Worm (Caenorhabditis elegans) whole organism, L3 larva: ENCODE measurements around the gene F36H9.4.

Experiments used
- R02D3.7 ChIP-seq: fragments of 150-350 bp; optimal IDR thresholded peaks from 2 replicates; lab custom pipeline; 2014; ENCODE audit warnings: missing biosample characterization, missing genetic modification characterization
- ZK546.5 ChIP-seq: sonication (generic microtip); optimal IDR thresholded peaks from 2 replicates; lab custom pipeline; 2017; ENCODE audit warnings: missing biosample characterization, missing genetic modification characterization
- aly-2 ChIP-seq: fragments of 150-350 bp; optimal IDR thresholded peaks from 2 replicates; lab custom pipeline; 2014; ENCODE audit warnings: missing biosample characterization, missing genetic modification characterization
- ama-1 ChIP-seq: fragments of 150-350 bp; optimal IDR thresholded peaks from 2 replicates; lab custom pipeline; 2018
- daf-12 ChIP-seq: fragments of 150-350 bp; optimal IDR thresholded peaks from 2 replicates; lab custom pipeline; 2014; ENCODE audit warnings: missing biosample characterization, missing genetic modification reagents, missing genetic modification characterization
- egl-27 ChIP-seq: sonication (generic microtip); optimal IDR thresholded peaks from 4 replicates; lab custom pipeline; 2017; ENCODE audit warnings: missing biosample characterization, missing genetic modification reagents, missing genetic modification characterization
- egl-5 ChIP-seq: fragments of 150-350 bp; optimal IDR thresholded peaks from 2 replicates; lab custom pipeline; 2017; ENCODE audit warnings: missing biosample characterization, missing genetic modification reagents, missing genetic modification characterization, inconsistent platforms
- elt-1 ChIP-seq: fragments of 150-350 bp; optimal IDR thresholded peaks from 2 replicates; lab custom pipeline; 2014; ENCODE audit warnings: missing biosample characterization, missing genetic modification characterization
- elt-2 ChIP-seq: sonication (generic microtip); optimal IDR thresholded peaks from 2 replicates; lab custom pipeline; 2016; ENCODE audit warnings: missing genetic modification reagents, mild to moderate bottlenecking, missing genetic modification characterization, missing compliant biosample characterization
- elt-3 ChIP-seq, 3 experiments: fragments of 150-350 bp in 1 of 3; sonication (generic microtip) in 2 of 3; optimal IDR thresholded peaks; 2 replicates in 2 of 3; 4 replicates in 1 of 3; lab custom pipeline; 2014 to 2017; ENCODE audit warnings: missing biosample characterization in 3 of 3, missing genetic modification characterization in 3 of 3
- eor-1 ChIP-seq, 2 experiments: fragments of 150-350 bp; optimal IDR thresholded peaks; 2 replicates each; lab custom pipeline; 2014 to 2018; ENCODE audit warnings: missing biosample characterization in 2 of 2, missing genetic modification characterization in 2 of 2
- fkh-2 ChIP-seq: fragments of 150-350 bp; optimal IDR thresholded peaks from 2 replicates; lab custom pipeline; 2014; ENCODE audit warnings: missing biosample characterization, missing genetic modification reagents, missing genetic modification characterization
- fos-1 ChIP-seq: fragments of 150-350 bp; optimal IDR thresholded peaks from 2 replicates; lab custom pipeline; 2014; ENCODE audit warnings: missing biosample characterization, missing genetic modification characterization
- hmg-11 ChIP-seq: sonication (generic microtip); optimal IDR thresholded peaks from 2 replicates; lab custom pipeline; 2016; ENCODE audit warnings: missing genetic modification characterization, missing compliant biosample characterization
- lin-15B ChIP-seq: fragments of 150-350 bp; optimal IDR thresholded peaks from 2 replicates; lab custom pipeline; 2014; ENCODE audit warnings: missing biosample characterization, missing genetic modification characterization
- lin-39 ChIP-seq: fragments of 150-350 bp; optimal IDR thresholded peaks from 2 replicates; lab custom pipeline; 2018; ENCODE audit warnings: missing biosample characterization, missing genetic modification reagents, missing genetic modification characterization
- lsy-12 ChIP-seq: sonication (generic microtip); optimal IDR thresholded peaks from 2 replicates; lab custom pipeline; 2016; ENCODE audit warnings: mild to moderate bottlenecking, missing genetic modification characterization, missing compliant biosample characterization
- mdl-1 ChIP-seq: fragments of 150-350 bp; optimal IDR thresholded peaks from 2 replicates; lab custom pipeline; 2014; ENCODE audit warnings: missing biosample characterization, missing genetic modification characterization
- nfya-1 ChIP-seq: sonication (generic microtip); optimal IDR thresholded peaks from 2 replicates; lab custom pipeline; 2017; ENCODE audit warnings: missing genetic modification characterization, mild to moderate bottlenecking, missing compliant biosample characterization, antibody characterized with exemption, moderate library complexity; ENCODE audit not compliant: insufficient read depth
- nhr-11 ChIP-seq: fragments of 150-350 bp; optimal IDR thresholded peaks from 2 replicates; lab custom pipeline; 2014; ENCODE audit warnings: missing biosample characterization, missing genetic modification characterization
- nhr-12 ChIP-seq: fragments of 150-350 bp; optimal IDR thresholded peaks from 2 replicates; lab custom pipeline; 2014; ENCODE audit warnings: missing biosample characterization, missing genetic modification characterization
- nhr-237 ChIP-seq: fragments of 150-350 bp; optimal IDR thresholded peaks from 2 replicates; lab custom pipeline; 2014; ENCODE audit warnings: missing biosample characterization, missing genetic modification characterization
- nhr-25 ChIP-seq: sonication (generic microtip); optimal IDR thresholded peaks from 2 replicates; lab custom pipeline; 2017; ENCODE audit warnings: missing biosample characterization, missing genetic modification characterization
- nhr-67 ChIP-seq: fragments of 150-350 bp; optimal IDR thresholded peaks from 2 replicates; lab custom pipeline; 2014; ENCODE audit warnings: missing biosample characterization, missing genetic modification characterization
- nhr-77 ChIP-seq: fragments of 150-350 bp; optimal IDR thresholded peaks from 2 replicates; lab custom pipeline; 2014; ENCODE audit warnings: missing biosample characterization, missing genetic modification characterization
- pha-4 ChIP-seq: fragments of 150-350 bp; optimal IDR thresholded peaks from 2 replicates; lab custom pipeline; 2014; ENCODE audit warnings: missing biosample characterization, missing genetic modification reagents, missing genetic modification characterization
- pqm-1 ChIP-seq: fragments of 150-350 bp; optimal IDR thresholded peaks from 2 replicates; lab custom pipeline; 2017; ENCODE audit warnings: missing biosample characterization, missing genetic modification characterization, inconsistent platforms
- sea-2 ChIP-seq: fragments of 150-350 bp; sonication (generic microtip); optimal IDR thresholded peaks from 4 replicates; lab custom pipeline; 2014; ENCODE audit warnings: missing biosample characterization, missing genetic modification reagents, missing genetic modification characterization
- skn-1 ChIP-seq: fragments of 150-350 bp; optimal IDR thresholded peaks from 2 replicates; lab custom pipeline; 2014; ENCODE audit warnings: missing biosample characterization, missing genetic modification characterization
- snpc-4 ChIP-seq: fragments of 150-350 bp; optimal IDR thresholded peaks from 2 replicates; lab custom pipeline; 2014; ENCODE audit warnings: missing biosample characterization, missing genetic modification characterization
- tbx-2 ChIP-seq: sonication (generic microtip); optimal IDR thresholded peaks from 2 replicates; lab custom pipeline; 2016; ENCODE audit warnings: mild to moderate bottlenecking, missing genetic modification characterization, missing compliant biosample characterization
- zag-1 ChIP-seq: fragments of 150-350 bp; optimal IDR thresholded peaks from 2 replicates; lab custom pipeline; 2014; ENCODE audit warnings: missing biosample characterization, missing genetic modification characterization
- ztf-11 ChIP-seq: fragments of 150-350 bp; optimal IDR thresholded peaks from 2 replicates; lab custom pipeline; 2014; ENCODE audit warnings: missing biosample characterization, missing genetic modification characterization
- ztf-4 ChIP-seq: fragments of 150-350 bp; optimal IDR thresholded peaks from 2 replicates; lab custom pipeline; 2014; ENCODE audit warnings: missing biosample characterization, missing genetic modification characterization

Gene F36H9.4

ce11 chrV:1807160-1807559 is 28.1 kb upstream of the F36H9.4 start, which contains the start of gene srt-42:
Gene srt-42 (plus strand): TSS chrV:1807460.
- TF ChIP-seq daf-12 (tag; lab: Kevin White, UChicago): no peak

ce11 chrV:1805724-1806316 is 26.8 kb upstream of the F36H9.4 start:
- TF ChIP-seq egl-5 (peak; percentile 19), ama-1 (lab: Kevin White, UChicago) (peak; percentile 92), lsy-12 (tag; lab: Kevin White, UChicago) (no peak), pha-4 (tag; lab: Kevin White, UChicago) (peak; percentile 49), nfya-1 (tag; lab: Kevin White, UChicago) (peak; percentile 30), nhr-25 (peak; percentile 13), aly-2 (tag; lab: Kevin White, UChicago) (no peak)

ce11 chrV:1804645-1805559 is 25.9 kb upstream of the F36H9.4 start, which contains the start of the genes hsp-16.2 and hsp-16.41:
Gene hsp-16.2 (minus strand): TSS chrV:1804957.
Gene hsp-16.41 (plus strand): TSS chrV:1805178.
- peak; percentile 29 for TF ChIP-seq hmg-11 (tag; lab: Kevin White, UChicago)
- peak; percentile 95 for TF ChIP-seq ama-1 (lab: Kevin White, UChicago)
- TF ChIP-seq R02D3.7 (tag; lab: Kevin White, UChicago): no peak
- peak; percentile 81 for TF ChIP-seq nfya-1 (tag; lab: Kevin White, UChicago)
- TF ChIP-seq ztf-4: no peak
- peak; percentile 6 for TF ChIP-seq nhr-25
- no peak for TF ChIP-seq nhr-67 (tag; lab: Kevin White, UChicago)
- TF ChIP-seq lsy-12 (tag; lab: Kevin White, UChicago): peak; percentile 46
- no peak for TF ChIP-seq elt-1 (tag; lab: Kevin White, UChicago)
- peak; percentile 49 for TF ChIP-seq lin-39
- peak; percentile 65 for TF ChIP-seq sea-2 (GFP tag; lab: Kevin White, UChicago)
- peak; percentile 40 for TF ChIP-seq skn-1
- TF ChIP-seq tbx-2: no peak
- TF ChIP-seq elt-3 (tag; optimal IDR thresholded peaks at IDR 0.05; lab: Kevin White, UChicago): no peak
- TF ChIP-seq snpc-4: no peak
- TF ChIP-seq fos-1 (tag; lab: Kevin White, UChicago): no peak
- TF ChIP-seq pha-4 (tag; lab: Kevin White, UChicago): peak; percentile 62
- peak in 1 of 2 experiments; percentile 69 for TF ChIP-seq eor-1 (tag; optimal IDR thresholded peaks at IDR 0.05; lab: Kevin White, UChicago)
- no peak for TF ChIP-seq nhr-11 (tag; lab: Kevin White, UChicago)
- peak; percentile 28 for TF ChIP-seq elt-2 (tag; lab: Kevin White, UChicago)

DNA sequence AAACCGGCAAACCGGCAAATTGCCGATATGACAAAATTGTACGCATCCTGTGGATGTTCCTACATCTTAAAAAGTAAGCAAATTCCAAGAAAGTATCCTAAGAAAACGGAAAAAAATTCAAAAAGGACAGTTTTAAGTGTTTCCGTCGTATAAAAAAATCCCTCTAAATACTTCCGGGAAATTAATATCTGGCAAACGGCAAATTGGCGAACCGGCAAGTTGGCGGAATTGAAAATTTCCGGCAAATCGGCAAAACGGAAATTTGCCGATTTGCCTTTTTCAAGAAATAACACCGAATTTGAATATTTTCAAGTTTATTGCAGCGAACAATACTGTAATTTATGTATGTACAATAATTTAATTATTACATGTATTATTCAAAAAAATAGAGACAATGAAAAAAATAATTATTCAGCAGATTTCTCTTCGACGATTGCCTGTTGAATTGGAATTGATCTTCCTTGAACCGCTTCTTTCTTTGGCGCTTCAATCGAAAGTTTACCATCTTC is 25.1 kb upstream of the F36H9.4 start:
- TF ChIP-seq aly-2 (tag; lab: Kevin White, UChicago): no peak
- peak; percentile 12 for TF ChIP-seq nfya-1 (tag; lab: Kevin White, UChicago)
- peak; percentile 37 for TF ChIP-seq pha-4 (tag; lab: Kevin White, UChicago)
- no peak for TF ChIP-seq fos-1 (tag; lab: Kevin White, UChicago)
- TF ChIP-seq nhr-12 (tag; lab: Kevin White, UChicago): no peak
- TF ChIP-seq ama-1 (lab: Kevin White, UChicago): peak; percentile 92

DNA sequence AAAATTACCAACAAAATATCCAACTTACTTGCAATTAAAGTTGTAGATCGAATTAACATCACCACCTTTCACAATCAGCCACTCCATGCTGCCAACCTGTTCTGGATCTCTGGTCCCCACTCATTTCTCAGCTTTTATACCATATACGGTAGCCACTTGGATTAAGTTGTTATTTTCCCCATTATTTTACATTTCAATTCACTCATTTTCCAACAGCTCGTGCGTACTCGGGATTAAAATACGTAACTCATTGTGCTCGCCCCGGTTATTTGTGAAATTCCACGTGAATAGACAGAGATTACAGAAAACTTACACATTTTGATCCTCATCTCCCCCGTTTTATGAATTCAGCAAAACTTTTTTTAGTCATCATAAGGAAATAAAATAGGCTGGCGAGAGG is 24.0 kb upstream of the F36H9.4 start, which contains the start of gene srt-41:
Gene srt-41, minus strand, starts transcription at position 101 of the 400 bp plus-strand sequence.
- no peak for TF ChIP-seq ztf-4
- no peak for TF ChIP-seq lin-39
- TF ChIP-seq sea-2 (GFP tag; lab: Kevin White, UChicago): no peak
- no peak for TF ChIP-seq ztf-11 (tag; lab: Kevin White, UChicago)
- no peak for TF ChIP-seq elt-2 (tag; lab: Kevin White, UChicago)
- TF ChIP-seq lin-15B (tag; lab: Kevin White, UChicago): no peak
- no peak for TF ChIP-seq nhr-12 (tag; lab: Kevin White, UChicago)
- no peak for TF ChIP-seq ZK546.5 (tag; lab: Kevin White, UChicago)
- TF ChIP-seq mdl-1 (tag; lab: Kevin White, UChicago): no peak
- TF ChIP-seq pha-4 (tag; lab: Kevin White, UChicago): no peak
- TF ChIP-seq egl-27 (tag; lab: Kevin White, UChicago): no peak
- TF ChIP-seq zag-1: no peak
- TF ChIP-seq nhr-237 (tag; lab: Kevin White, UChicago): no peak
- TF ChIP-seq fkh-2: no peak
- no peak for TF ChIP-seq pqm-1 (tag; lab: Kevin White, UChicago)
- TF ChIP-seq nhr-77 (tag; lab: Kevin White, UChicago): no peak
